Fruit fly (Drosophila melanogaster): Measurements from ENCODE around the gene Mi-2.

The Mi-2 gene

dm6 chr3L:19834143-19834794 is 75.7 kb downstream of the Mi-2 start, which contains the start of the genes trc and CG32221 (continued):
- peak; percentile 90 for TF ChIP-seq Sry-β (GFP tag; optimal IDR thresholded peaks at IDR 0.05)
- peak; percentile 54 for TF ChIP-seq CG3995 (GFP tag; optimal IDR thresholded peaks at IDR 0.05)
- peak; percentile 8 for TF ChIP-seq Chrac-16 (GFP tag; optimal IDR thresholded peaks at IDR 0.05)
- no peak for TF ChIP-seq gcm (GFP tag; optimal IDR thresholded peaks at IDR 0.05)
- peak; percentile 69 for TF ChIP-seq nmo (GFP tag; optimal IDR thresholded peaks at IDR 0.05)
- TF ChIP-seq CG13296 (GFP tag; optimal IDR thresholded peaks at IDR 0.05): no peak
- TF ChIP-seq CG11093 (GFP tag; IDR thresholded peaks at IDR 0.05): no peak
- no peak for TF ChIP-seq Hand (GFP tag; optimal IDR thresholded peaks at IDR 0.05)
- no peak for TF ChIP-seq luna (GFP tag; optimal IDR thresholded peaks at IDR 0.05)
- no peak for TF ChIP-seq en (GFP tag; optimal IDR thresholded peaks at IDR 0.05)
- TF ChIP-seq Scr (GFP tag; IDR thresholded peaks at IDR 0.05; ENCODE audit: partially characterized antibody): peak; percentile 73
- peak; percentile 30 for TF ChIP-seq CG9876 (GFP tag; optimal IDR thresholded peaks at IDR 0.05)
- TF ChIP-seq CG1602 (GFP tag; optimal IDR thresholded peaks at IDR 0.05): peak; percentile 17
- TF ChIP-seq sob (GFP tag; IDR thresholded peaks at IDR 0.05): peak; percentile 71
- TF ChIP-seq CG18764 (GFP tag; optimal IDR thresholded peaks at IDR 0.05): peak; percentile 24
- peak; percentile 24; the same call in 1 of the 2 replicates for TF ChIP-seq CG31224 (GFP tag; IDR thresholded peaks at IDR 0.05)
- no peak for TF ChIP-seq CG6854 (GFP tag; optimal IDR thresholded peaks at IDR 0.05)
- no peak for TF ChIP-seq emc (GFP tag; optimal IDR thresholded peaks at IDR 0.05)
- TF ChIP-seq CG9437 (GFP tag; optimal IDR thresholded peaks at IDR 0.05): peak; percentile 4
- TF ChIP-seq slbo (GFP tag; IDR thresholded peaks at IDR 0.05): peak; percentile 69
- TF ChIP-seq Oli (tag; optimal IDR thresholded peaks at IDR 0.05): peak; percentile 8
- TF ChIP-seq CG1647 (GFP tag; optimal IDR thresholded peaks at IDR 0.05): no peak
- TF ChIP-seq ara (GFP tag; IDR thresholded peaks at IDR 0.05): no peak
- no peak for TF ChIP-seq CG16779 (GFP tag; IDR thresholded peaks at IDR 0.05)
- no peak for TF ChIP-seq HLH54F (GFP tag; optimal IDR thresholded peaks at IDR 0.05)
- no peak for TF ChIP-seq slou (GFP tag; optimal IDR thresholded peaks at IDR 0.05)
- no peak for TF ChIP-seq pita (GFP tag; optimal IDR thresholded peaks at IDR 0.05)
- TF ChIP-seq CG15479 (GFP tag; optimal IDR thresholded peaks at IDR 0.05): no peak
- peak in 1 of 3 experiments; percentile 32 for TF ChIP-seq lola (GFP tag; optimal IDR thresholded peaks at IDR 0.05)
- no peak for TF ChIP-seq CG4282 (GFP tag; optimal IDR thresholded peaks at IDR 0.05)
- no peak for TF ChIP-seq CG7372 (GFP tag; IDR thresholded peaks at IDR 0.05)
- TF ChIP-seq CG8290 (GFP tag; optimal IDR thresholded peaks at IDR 0.05): no peak
- TF ChIP-seq CG8290 (tag; optimal IDR thresholded peaks at IDR 0.05): no peak
- TF ChIP-seq tx (GFP tag; optimal IDR thresholded peaks at IDR 0.05): no peak
- TF ChIP-seq Doc2 (GFP tag; IDR thresholded peaks at IDR 0.05): no peak
- no peak for TF ChIP-seq hkb (optimal IDR thresholded peaks at IDR 0.05)
- no peak for TF ChIP-seq hkb (GFP tag; IDR thresholded peaks at IDR 0.05)
- no peak for TF ChIP-seq Dip2 (GFP tag; IDR thresholded peaks at IDR 0.05)
- TF ChIP-seq Opbp (GFP tag; IDR thresholded peaks at IDR 0.05; ENCODE audit: partially characterized antibody): peak; percentile 100
- TF ChIP-seq CG8359 (GFP tag; optimal IDR thresholded peaks at IDR 0.05; ENCODE audit: borderline replicate concordance): no peak
- TF ChIP-seq zen (tag; optimal IDR thresholded peaks at IDR 0.05): no peak
- no peak for TF ChIP-seq ATbp (GFP tag; optimal IDR thresholded peaks at IDR 0.05)
- TF ChIP-seq Sox102F (GFP tag; optimal IDR thresholded peaks at IDR 0.05): no peak
- no peak for TF ChIP-seq tap (tag; optimal IDR thresholded peaks at IDR 0.05)
- TF ChIP-seq gro (GFP tag; optimal IDR thresholded peaks at IDR 0.05): no peak
- peak; percentile 96 for TF ChIP-seq Ets97D (GFP tag; optimal IDR thresholded peaks at IDR 0.05)
- 0 out of 3 replicates have a peak, but pooled peaks have one; percentile 44 for TF ChIP-seq vnd (GFP tag; IDR thresholded peaks at IDR 0.05; ENCODE audit: partially characterized antibody)
- TF ChIP-seq CG7839 (tag; optimal IDR thresholded peaks at IDR 0.05): no peak
- no peak for TF ChIP-seq abd-A (tag; optimal IDR thresholded peaks at IDR 0.05)
- TF ChIP-seq Jarid2 (GFP tag; optimal IDR thresholded peaks at IDR 0.05): no peak

All from whole organism, embryonic.